Worm (Caenorhabditis elegans): Measurements from ENCODE around the gene deg-1.

DNA sequence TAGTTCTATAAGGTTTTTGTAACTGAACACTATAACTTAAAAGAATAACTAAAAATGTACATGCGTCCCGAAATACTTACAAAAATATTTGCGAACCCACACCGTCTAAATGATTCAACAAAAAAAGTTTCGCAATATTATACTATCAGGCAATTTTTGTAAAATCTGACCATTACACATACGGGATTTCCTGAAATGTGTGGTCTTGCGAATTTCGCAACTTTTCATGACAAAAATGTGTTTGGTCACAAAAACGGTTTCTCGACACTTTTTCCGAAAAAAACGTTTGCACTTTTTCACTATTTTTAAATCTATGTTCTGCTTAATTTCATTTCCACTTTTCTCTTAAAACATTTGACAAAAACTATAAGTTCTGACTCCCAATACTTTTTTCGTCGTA is 62.4 kb downstream of the deg-1 start:
- no peak for TF ChIP-seq snpc-3.4 (tag; optimal IDR thresholded peaks at IDR 0.05)
- no peak for TF ChIP-seq T07F8.4 (tag; optimal IDR thresholded peaks at IDR 0.05)

All from whole organism, young adult.